Fruit fly (Drosophila melanogaster): ENCODE data around the gene CG42717.

CG42717 gene

DNA sequence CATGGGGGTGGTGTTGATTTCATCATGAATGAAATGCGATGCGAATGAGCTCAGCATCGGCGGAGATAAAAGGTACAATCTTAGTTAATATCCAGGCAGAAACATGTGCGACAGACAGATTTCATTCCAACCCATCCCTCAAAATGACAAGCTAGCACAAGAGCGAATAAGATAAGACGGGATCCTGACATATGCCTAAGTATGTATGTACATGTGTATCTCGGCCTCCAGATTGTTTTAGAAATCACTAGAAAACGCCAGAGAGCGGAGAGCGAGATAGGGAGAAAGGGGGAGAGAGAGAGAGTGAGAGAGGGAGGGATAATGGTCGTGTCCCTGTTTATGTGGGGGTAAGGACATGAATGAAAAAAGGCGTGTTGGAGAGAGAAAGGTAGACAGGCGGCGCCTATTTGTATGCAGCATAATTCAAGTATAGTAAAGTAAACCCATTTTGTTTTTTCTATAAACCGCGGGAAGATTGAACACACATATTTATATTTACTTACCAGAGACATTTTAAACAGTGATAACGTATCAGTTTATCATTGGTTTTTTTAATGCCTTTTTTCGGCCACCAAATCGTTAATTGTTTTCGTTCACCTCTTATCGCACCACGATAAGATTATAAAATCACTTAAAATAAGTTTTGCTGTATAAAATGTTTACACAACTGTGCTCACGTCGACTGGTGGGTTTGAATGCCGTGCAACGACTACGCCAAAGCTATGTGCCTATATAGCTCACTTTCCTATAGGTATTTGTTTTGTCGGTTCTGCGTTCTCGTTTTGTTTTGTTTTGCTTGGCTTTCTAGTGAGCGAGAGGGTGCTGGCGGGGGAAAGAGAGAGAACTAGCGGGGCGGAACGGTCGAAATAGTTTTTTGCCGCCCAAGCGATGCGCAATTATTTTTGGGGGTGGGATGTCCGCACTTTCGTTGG is 17.2 kb upstream of the CG42717 start (continued):
- TF ChIP-seq Nf-YC (tag; optimal IDR thresholded peaks at IDR 0.05) (peak; percentile 44), hkb (optimal IDR thresholded peaks at IDR 0.05) (no peak), hkb (GFP tag; IDR thresholded peaks at IDR 0.05) (no peak; the same call in 1 of the 2 replicates), unpg (GFP tag; optimal IDR thresholded peaks at IDR 0.05) (peak; percentile 31), Hsf (GFP tag; optimal IDR thresholded peaks at IDR 0.05) (no peak), so (GFP tag; IDR thresholded peaks at IDR 0.05) (peak; percentile 8; the same call in 1 of the 3 replicates), CG2120 (GFP tag; optimal IDR thresholded peaks at IDR 0.05) (no peak), CG17361 (GFP tag; IDR thresholded peaks at IDR 0.05) (no peak), fu2 (GFP tag; optimal IDR thresholded peaks at IDR 0.05) (no peak), Dref (GFP tag; IDR thresholded peaks at IDR 0.05) (no peak), CG30431 (GFP tag; optimal IDR thresholded peaks at IDR 0.05) (no peak), CG3407 (GFP tag; optimal IDR thresholded peaks at IDR 0.05) (no peak), CG9727 (GFP tag; optimal IDR thresholded peaks at IDR 0.05) (peak; percentile 44), CG15696 (tag; optimal IDR thresholded peaks at IDR 0.05) (peak; percentile 51), CG15269 (tag; optimal IDR thresholded peaks at IDR 0.05) (peak; percentile 9), sna (GFP tag; IDR thresholded peaks at IDR 0.05; ENCODE audit: partially characterized antibody) (0 out of 2 replicates have a peak, but pooled peaks have one; percentile 15), Fer1 (GFP tag; optimal IDR thresholded peaks at IDR 0.05) (peak; percentile 62), CG4854 (GFP tag; optimal IDR thresholded peaks at IDR 0.05) (no peak), Ada2b (GFP tag; IDR thresholded peaks at IDR 0.05) (0 out of 2 replicates have a peak, but pooled peaks have one; percentile 7), Ptx1 (GFP tag; IDR thresholded peaks at IDR 0.05) (no peak), ara (GFP tag; IDR thresholded peaks at IDR 0.05) (peak; percentile 40; the same call in 1 of the 2 replicates), fru (optimal IDR thresholded peaks at IDR 0.05) (no peak), ab (GFP tag; optimal IDR thresholded peaks at IDR 0.05) (no peak), Atf6 (GFP tag; IDR thresholded peaks at IDR 0.05) (peak; percentile 70), CG9797 (GFP tag; optimal IDR thresholded peaks at IDR 0.05) (no peak), CG32767 (GFP tag; IDR thresholded peaks at IDR 0.05) (no peak), Neu2 (GFP tag; optimal IDR thresholded peaks at IDR 0.05; ENCODE audit: borderline replicate concordance) (no peak), ro (GFP tag; IDR thresholded peaks at IDR 0.05) (no peak), CG10462 (GFP tag; optimal IDR thresholded peaks at IDR 0.05) (no peak), CG11695 (GFP tag; IDR thresholded peaks at IDR 0.05) (peak; percentile 35; the same call in 1 of the 3 replicates), gro (GFP tag; optimal IDR thresholded peaks at IDR 0.05) (no peak), Six4 (GFP tag; optimal IDR thresholded peaks at IDR 0.05) (no peak), CG34224 (GFP tag; IDR thresholded peaks at IDR 0.05; ENCODE audit: partially characterized antibody) (peak; percentile 28; the same call in 2 of the 3 replicates), CG31365 (tag; optimal IDR thresholded peaks at IDR 0.05) (peak; percentile 37), sisA (GFP tag; IDR thresholded peaks at IDR 0.05) (no peak), CG6254 (GFP tag; optimal IDR thresholded peaks at IDR 0.05) (peak; percentile 19), Bgb (GFP tag; IDR thresholded peaks at IDR 0.05; ENCODE audit: partially characterized antibody) (no peak), CG1529 (GFP tag; optimal IDR thresholded peaks at IDR 0.05) (no peak), dysf (GFP tag; IDR thresholded peaks at IDR 0.05) (no peak), CG16863 (GFP tag; optimal IDR thresholded peaks at IDR 0.05) (no peak), mirr (GFP tag; optimal IDR thresholded peaks at IDR 0.05) (peak; percentile 93), CG9932 (GFP tag; IDR thresholded peaks at IDR 0.05) (no peak), E2f2 (GFP tag; IDR thresholded peaks at IDR 0.05) (no peak), ftz-f1 (GFP tag; optimal IDR thresholded peaks at IDR 0.05) (no peak), CG14965 (GFP tag; optimal IDR thresholded peaks at IDR 0.05; ENCODE audit: borderline replicate concordance) (no peak), CG31388 (GFP tag; optimal IDR thresholded peaks at IDR 0.05) (no peak), Hr3 (GFP tag; optimal IDR thresholded peaks at IDR 0.05) (no peak), slou (GFP tag; optimal IDR thresholded peaks at IDR 0.05) (no peak), Hr78 (GFP tag; optimal IDR thresholded peaks at IDR 0.05) (no peak), CG2875 (GFP tag; optimal IDR thresholded peaks at IDR 0.05) (no peak)

Data from whole organism, embryonic.